Fruit fly (Drosophila melanogaster) whole organism, pupa: ENCODE results near the gene CG14062.
A peak's percentile ranks its signal among the peaks of the same experiment; 100 is the strongest.

Experiments used
- CG15710 ChIP-seq: fragments of 200-800 bp; sonication (Bioruptor generic); optimal IDR thresholded peaks from 2 replicates; lab custom pipeline; 2018; ENCODE audit warnings: missing biosample characterization, mild to moderate bottlenecking, missing genetic modification characterization, moderate library complexity
- CG34367 ChIP-seq: fragments of 200-800 bp; sonication (Bioruptor generic); optimal IDR thresholded peaks from 2 replicates; lab custom pipeline; 2018; ENCODE audit warnings: missing biosample characterization, mild to moderate bottlenecking, missing genetic modification characterization
- CG9948 ChIP-seq: fragments of 200-800 bp; sonication (Bioruptor generic); optimal IDR thresholded peaks from 2 replicates; lab custom pipeline; 2018; ENCODE audit warnings: missing biosample characterization, mild to moderate bottlenecking, missing genetic modification characterization, moderate library complexity
- D1 ChIP-seq: fragments of 200-800 bp; sonication (Bioruptor generic); optimal IDR thresholded peaks from 2 replicates; lab custom pipeline; 2018; ENCODE audit warnings: missing biosample characterization, mild to moderate bottlenecking, missing genetic modification characterization, moderate library complexity
- Pif1A ChIP-seq: fragments of 200-800 bp; sonication (Bioruptor generic); optimal IDR thresholded peaks from 3 replicates; lab custom pipeline; 2016; ENCODE audit warnings: missing biosample characterization, missing genetic modification characterization
- Pif1B ChIP-seq: fragments of 200-800 bp; sonication (Bioruptor generic); optimal IDR thresholded peaks from 3 replicates; lab custom pipeline; 2016; ENCODE audit warnings: missing biosample characterization, missing genetic modification characterization
- Snoo ChIP-seq: fragments of 200-800 bp; sonication (Bioruptor generic); optimal IDR thresholded peaks from 3 replicates; lab custom pipeline; 2017; ENCODE audit warnings: missing biosample characterization, mild to moderate bottlenecking, missing genetic modification characterization, inconsistent platforms
- fd96Ca ChIP-seq: fragments of 200-800 bp; sonication (Bioruptor generic); IDR thresholded peaks from 3 replicates; pipeline ENCODE4 v1.3.6; 2022; ENCODE audit warnings: missing biosample characterization, missing genetic modification characterization
- gl ChIP-seq: fragments of 200-800 bp; sonication (Bioruptor generic); optimal IDR thresholded peaks from 2 replicates; lab custom pipeline; 2018; ENCODE audit warnings: missing biosample characterization, mild to moderate bottlenecking, missing genetic modification characterization
- rn ChIP-seq: fragments of 200-800 bp; sonication (Bioruptor generic); IDR thresholded peaks from 2 replicates; pipeline ENCODE4 v1.3.6; 2022; ENCODE audit warnings: missing biosample characterization, missing genetic modification characterization

dm6 chr3R:28623564-28623963 is 19.1 kb downstream of the CG14062 start:
- TF ChIP-seq rn (GFP tag; lab: Robert Waterston, UW) (no peak), CG9948 (tag; lab: Kevin White, UChicago) (peak; percentile 36), Snoo (tag; lab: Kevin White, UChicago) (no peak), gl (no peak), D1 (tag; lab: Kevin White, UChicago) (no peak), CG15710 (tag; lab: Kevin White, UChicago) (peak; percentile 45), CG34367 (peak; percentile 36), fd96Ca (no peak), Pif1B (GFP tag; lab: Kevin White, UChicago) (peak; percentile 29), Pif1A (GFP tag; lab: Kevin White, UChicago) (peak; percentile 58)
